Worm (Caenorhabditis elegans) whole organism, L2 larva: ENCODE results near the gene F22F7.3.

ENCODE experiments used
- C34F6.9 ChIP-seq: fragments of 150-350 bp; optimal IDR thresholded peaks from 2 replicates; lab custom pipeline; 2014; ENCODE audit warnings: missing biosample characterization, missing genetic modification characterization
- F13H6.1 ChIP-seq: sonication (generic microtip); optimal IDR thresholded peaks from 2 replicates; lab custom pipeline; 2016; ENCODE audit warnings: missing genetic modification characterization, missing compliant biosample characterization
- alr-1 ChIP-seq: fragments of 150-350 bp; optimal IDR thresholded peaks from 2 replicates; lab custom pipeline; 2014; ENCODE audit warnings: missing biosample characterization, missing genetic modification characterization
- ama-1 ChIP-seq: fragments of 150-350 bp; optimal IDR thresholded peaks from 2 replicates; lab custom pipeline; 2018; ENCODE audit warnings: inconsistent platforms
- blmp-1 ChIP-seq: sonication (generic microtip); optimal IDR thresholded peaks from 2 replicates; lab custom pipeline; 2017; ENCODE audit warnings: missing genetic modification characterization, mild to moderate bottlenecking, missing compliant biosample characterization, antibody characterized with exemption, moderate library complexity; ENCODE audit not compliant: insufficient read depth
- ceh-82 ChIP-seq: fragments of 150-350 bp; optimal IDR thresholded peaks from 2 replicates; lab custom pipeline; 2014; ENCODE audit warnings: missing biosample characterization, missing genetic modification characterization
- crh-2 ChIP-seq: sonication (generic microtip); optimal IDR thresholded peaks from 2 replicates; lab custom pipeline; 2017; ENCODE audit warnings: missing biosample characterization, missing genetic modification characterization
- dmd-4 ChIP-seq: sonication (generic microtip); optimal IDR thresholded peaks from 2 replicates; lab custom pipeline; 2017; ENCODE audit warnings: missing biosample characterization, missing genetic modification characterization
- elt-1 ChIP-seq: fragments of 150-350 bp; optimal IDR thresholded peaks from 2 replicates; lab custom pipeline; 2014; ENCODE audit warnings: missing biosample characterization, missing genetic modification characterization
- elt-3 ChIP-seq: sonication (generic microtip); optimal IDR thresholded peaks from 2 replicates; lab custom pipeline; 2017; ENCODE audit warnings: missing biosample characterization, missing genetic modification characterization
- fos-1 ChIP-seq: fragments of 150-350 bp; optimal IDR thresholded peaks from 2 replicates; lab custom pipeline; 2014; ENCODE audit warnings: missing biosample characterization, missing genetic modification characterization
- gmeb-1 ChIP-seq: fragments of 150-350 bp; optimal IDR thresholded peaks from 2 replicates; lab custom pipeline; 2014; ENCODE audit warnings: missing biosample characterization, missing genetic modification characterization
- lin-11 ChIP-seq: fragments of 150-350 bp; sonication (generic microtip); optimal IDR thresholded peaks from 2 replicates; lab custom pipeline; 2014; ENCODE audit warnings: missing biosample characterization, missing genetic modification characterization, inconsistent platforms, mixed read lengths
- lin-13 ChIP-seq: fragments of 150-350 bp; optimal IDR thresholded peaks from 2 replicates; lab custom pipeline; 2014; ENCODE audit warnings: missing biosample characterization, missing genetic modification reagents, missing genetic modification characterization
- lin-39 ChIP-seq: fragments of 150-350 bp; optimal IDR thresholded peaks from 2 replicates; lab custom pipeline; 2014; ENCODE audit warnings: missing biosample characterization, missing genetic modification reagents, missing genetic modification characterization
- lsy-2 ChIP-seq, 2 experiments: fragments of 150-350 bp in 1 of 2; sonication (generic microtip) in 1 of 2; optimal IDR thresholded peaks; 2 replicates each; lab custom pipeline; 2014 to 2017; ENCODE audit warnings: missing biosample characterization in 2 of 2, missing genetic modification characterization in 2 of 2
- mab-5 ChIP-seq: fragments of 150-350 bp; optimal IDR thresholded peaks from 2 replicates; lab custom pipeline; 2014; ENCODE audit warnings: missing biosample characterization, missing genetic modification characterization
- mbf-1 ChIP-seq: sonication (generic microtip); optimal IDR thresholded peaks from 2 replicates; lab custom pipeline; 2017; ENCODE audit warnings: missing biosample characterization, missing genetic modification characterization
- mdl-1 ChIP-seq, 2 experiments: fragments of 150-350 bp in 1 of 2; sonication (generic microtip) in 1 of 2; optimal IDR thresholded peaks; 2 replicates each; lab custom pipeline; 2017; ENCODE audit warnings: missing biosample characterization in 2 of 2, missing genetic modification characterization in 2 of 2
- nhr-10 ChIP-seq: sonication (generic microtip); optimal IDR thresholded peaks from 2 replicates; lab custom pipeline; 2017; ENCODE audit warnings: missing biosample characterization, missing genetic modification characterization
- nhr-11 ChIP-seq: fragments of 150-350 bp; optimal IDR thresholded peaks from 2 replicates; lab custom pipeline; 2014; ENCODE audit warnings: missing biosample characterization, missing genetic modification characterization
- nhr-12 ChIP-seq: fragments of 150-350 bp; optimal IDR thresholded peaks from 2 replicates; lab custom pipeline; 2014; ENCODE audit warnings: missing biosample characterization, missing genetic modification characterization
- nhr-129 ChIP-seq: fragments of 150-350 bp; optimal IDR thresholded peaks from 2 replicates; lab custom pipeline; 2014; ENCODE audit warnings: missing biosample characterization, missing genetic modification characterization
- nhr-23 ChIP-seq: fragments of 150-350 bp; optimal IDR thresholded peaks from 2 replicates; lab custom pipeline; 2014; ENCODE audit warnings: missing biosample characterization, missing genetic modification reagents, missing genetic modification characterization
- nhr-237 ChIP-seq: fragments of 150-350 bp; optimal IDR thresholded peaks from 2 replicates; lab custom pipeline; 2014; ENCODE audit warnings: missing biosample characterization, missing genetic modification characterization
- nhr-25 ChIP-seq: fragments of 150-350 bp; sonication (generic microtip); optimal IDR thresholded peaks from 3 replicates; lab custom pipeline; 2014; ENCODE audit warnings: missing biosample characterization, missing genetic modification characterization
- nhr-6 ChIP-seq: fragments of 150-350 bp; optimal IDR thresholded peaks from 2 replicates; lab custom pipeline; 2014; ENCODE audit warnings: missing biosample characterization, missing genetic modification characterization
- nhr-77 ChIP-seq: fragments of 150-350 bp; optimal IDR thresholded peaks from 2 replicates; lab custom pipeline; 2014; ENCODE audit warnings: missing biosample characterization, missing genetic modification characterization
- peb-1 ChIP-seq: fragments of 150-350 bp; optimal IDR thresholded peaks from 2 replicates; lab custom pipeline; 2014; ENCODE audit warnings: missing biosample characterization, missing genetic modification characterization
- sem-4 ChIP-seq: fragments of 150-350 bp; optimal IDR thresholded peaks from 2 replicates; lab custom pipeline; 2014; ENCODE audit warnings: missing biosample characterization, missing genetic modification reagents, missing genetic modification characterization
- skn-1 ChIP-seq: sonication (generic microtip); optimal IDR thresholded peaks from 2 replicates; lab custom pipeline; 2017; ENCODE audit warnings: missing biosample characterization, missing genetic modification characterization
- sma-3 ChIP-seq: sonication (generic microtip); optimal IDR thresholded peaks from 2 replicates; lab custom pipeline; 2016; ENCODE audit warnings: missing genetic modification reagents, missing genetic modification characterization, missing compliant biosample characterization
- sma-9 ChIP-seq, 2 experiments: fragments of 150-350 bp in 1 of 2; sonication (generic microtip) in 1 of 2; optimal IDR thresholded peaks; 2 replicates each; lab custom pipeline; 2014 to 2016; ENCODE audit warnings: missing genetic modification characterization in 2 of 2, mild to moderate bottlenecking in 1 of 2, missing biosample characterization in 1 of 2, missing compliant biosample characterization in 1 of 2, missing genetic modification reagents in 1 of 2, moderate library complexity in 1 of 2
- snpc-4 ChIP-seq: fragments of 150-350 bp; optimal IDR thresholded peaks from 2 replicates; lab custom pipeline; 2014; ENCODE audit warnings: missing biosample characterization, missing genetic modification characterization
- unc-39 ChIP-seq: fragments of 150-350 bp; optimal IDR thresholded peaks from 2 replicates; lab custom pipeline; 2014; ENCODE audit warnings: missing biosample characterization, missing genetic modification characterization
- unc-55 ChIP-seq: fragments of 150-350 bp; sonication (generic microtip); optimal IDR thresholded peaks from 3 replicates; lab custom pipeline; 2014; ENCODE audit warnings: missing biosample characterization, missing genetic modification reagents, missing genetic modification characterization
- unc-62 ChIP-seq: fragments of 150-350 bp; optimal IDR thresholded peaks from 2 replicates; lab custom pipeline; 2014; ENCODE audit warnings: missing biosample characterization, missing genetic modification reagents, missing genetic modification characterization
- zag-1 ChIP-seq: fragments of 150-350 bp; optimal IDR thresholded peaks from 2 replicates; lab custom pipeline; 2014; ENCODE audit warnings: missing biosample characterization, missing genetic modification characterization
- ztf-1 ChIP-seq: fragments of 200-800 bp; sonication (Bioruptor generic); conservative IDR thresholded peaks from 2 replicates; pipeline ENCODE4 v1.3.6; 2022; ENCODE audit warnings: missing genetic modification characterization, missing compliant biosample characterization

Gene F22F7.3

ce11 chrV:2110368-2110767, at the start of gene F22F7.3:
F22F7.3 (plus strand) TSS chrV:2110668.
- no peak for TF ChIP-seq ama-1 (lab: Kevin White, UChicago)
- no peak for TF ChIP-seq fos-1 (tag; lab: Kevin White, UChicago)
- TF ChIP-seq nhr-23 (tag; lab: Kevin White, UChicago): no peak
- no peak for TF ChIP-seq dmd-4
- no peak for TF ChIP-seq mdl-1 (tag; optimal IDR thresholded peaks at IDR 0.05; lab: Kevin White, UChicago)
- TF ChIP-seq nhr-25 (tag; lab: Kevin White, UChicago): no peak
- no peak for TF ChIP-seq lin-13 (GFP tag; lab: Kevin White, UChicago)
- TF ChIP-seq skn-1 (tag; lab: Kevin White, UChicago): no peak
- TF ChIP-seq unc-39 (tag; lab: Kevin White, UChicago): no peak
- no peak for TF ChIP-seq lin-39 (tag; lab: Kevin White, UChicago)
- no peak for TF ChIP-seq elt-1 (tag; lab: Kevin White, UChicago)
- no peak for TF ChIP-seq blmp-1 (tag; lab: Kevin White, UChicago)
- no peak for TF ChIP-seq snpc-4 (tag; lab: Kevin White, UChicago)

ce11 chrV:2066780-2067179, 43.7 kb upstream of the F22F7.3 start, which contains the start of gene nhr-86:
nhr-86 (minus strand) TSS chrV:2066850.
- no peak for TF ChIP-seq nhr-11 (tag; lab: Kevin White, UChicago)
- TF ChIP-seq sem-4: no peak
- TF ChIP-seq zag-1 (tag; lab: Kevin White, UChicago): no peak
- no peak for TF ChIP-seq mdl-1 (tag; optimal IDR thresholded peaks at IDR 0.05; lab: Kevin White, UChicago)
- no peak for TF ChIP-seq elt-3 (tag; lab: Kevin White, UChicago)
- TF ChIP-seq nhr-129 (tag; lab: Kevin White, UChicago): peak; percentile 28
- TF ChIP-seq F13H6.1 (tag; lab: Kevin White, UChicago): no peak
- TF ChIP-seq ztf-1 (GFP tag; lab: Robert Waterston, UW): no peak
- no peak for TF ChIP-seq nhr-6
- TF ChIP-seq unc-62 (GFP tag; lab: Kevin White, UChicago): no peak
- TF ChIP-seq ceh-82 (tag; lab: Kevin White, UChicago): no peak
- no peak for TF ChIP-seq unc-39 (tag; lab: Kevin White, UChicago)
- peak; percentile 30 for TF ChIP-seq fos-1 (tag; lab: Kevin White, UChicago)
- no peak for TF ChIP-seq blmp-1 (tag; lab: Kevin White, UChicago)
- TF ChIP-seq C34F6.9: no peak
- peak; percentile 8 for TF ChIP-seq crh-2 (tag; lab: Kevin White, UChicago)
- TF ChIP-seq lin-13 (GFP tag; lab: Kevin White, UChicago): no peak
- TF ChIP-seq peb-1 (tag; lab: Kevin White, UChicago): no peak
- no peak for TF ChIP-seq lsy-2 (tag; optimal IDR thresholded peaks at IDR 0.05; lab: Kevin White, UChicago)
- no peak for TF ChIP-seq alr-1 (tag; lab: Kevin White, UChicago)
- no peak for TF ChIP-seq mab-5 (tag; lab: Kevin White, UChicago)
- TF ChIP-seq nhr-77 (tag; lab: Kevin White, UChicago): no peak
- TF ChIP-seq gmeb-1 (tag; lab: Kevin White, UChicago): peak; percentile 2
- no peak for TF ChIP-seq nhr-10 (tag; lab: Kevin White, UChicago)
- no peak for TF ChIP-seq nhr-237
- TF ChIP-seq elt-1 (tag; lab: Kevin White, UChicago): no peak
- TF ChIP-seq lin-39 (tag; lab: Kevin White, UChicago): no peak
- no peak for TF ChIP-seq unc-55
- no peak for TF ChIP-seq sma-9 (GFP tag; optimal IDR thresholded peaks at IDR 0.05; lab: Kevin White, UChicago)
- no peak for TF ChIP-seq sma-9 (tag; optimal IDR thresholded peaks at IDR 0.05; lab: Kevin White, UChicago)
- no peak for TF ChIP-seq nhr-12 (tag; lab: Kevin White, UChicago)
- TF ChIP-seq mbf-1 (tag; lab: Kevin White, UChicago): no peak
- peak; percentile 5 for TF ChIP-seq ama-1 (lab: Kevin White, UChicago)
- no peak for TF ChIP-seq snpc-4 (tag; lab: Kevin White, UChicago)

- TF ChIP-seq sma-3 (GFP tag; lab: Kevin White, UChicago) (no peak), mbf-1 (tag; lab: Kevin White, UChicago) (no peak), nhr-23 (tag; lab: Kevin White, UChicago) (no peak), lsy-2 (tag; optimal IDR thresholded peaks at IDR 0.05; lab: Kevin White, UChicago) (peak in 1 of 2 experiments; percentile 1), blmp-1 (tag; lab: Kevin White, UChicago) (no peak), unc-39 (tag; lab: Kevin White, UChicago) (no peak), lin-11 (no peak)
Measured at ce11 chrV:2067419-2067818, 43.0 kb upstream of the F22F7.3 start.
